Worm (Caenorhabditis elegans): ENCODE data around the gene sra-12.

- no peak for TF ChIP-seq bed-3 (GFP tag; optimal IDR thresholded peaks at IDR 0.05)
- no peak for TF ChIP-seq snpc-4 (tag; optimal IDR thresholded peaks at IDR 0.05)
- no peak for TF ChIP-seq ceh-43 (GFP tag; optimal IDR thresholded peaks at IDR 0.05)
- TF ChIP-seq lin-13 (tag; optimal IDR thresholded peaks at IDR 0.05): no peak
- no peak for TF ChIP-seq lin-32 (GFP tag; optimal IDR thresholded peaks at IDR 0.05)
- no peak for TF ChIP-seq pha-4 (tag; optimal IDR thresholded peaks at IDR 0.05)
- no peak for TF ChIP-seq unc-39 (tag; optimal IDR thresholded peaks at IDR 0.05)
- TF ChIP-seq ztf-11 (tag; optimal IDR thresholded peaks at IDR 0.05): no peak
- no peak for TF ChIP-seq blmp-1 (tag; optimal IDR thresholded peaks at IDR 0.05)
- TF ChIP-seq nhr-76 (tag; optimal IDR thresholded peaks at IDR 0.05): no peak
- TF ChIP-seq nhr-28 (tag; optimal IDR thresholded peaks at IDR 0.05): no peak
- TF ChIP-seq ceh-83 (GFP tag; optimal IDR thresholded peaks at IDR 0.05): no peak
- no peak for TF ChIP-seq unc-62 (GFP tag; optimal IDR thresholded peaks at IDR 0.05)
These were observed 15.3 kb downstream of the sra-12 start, which contains the start of gene ptr-8 for ce11 chrII:10888979-10889378.
